Worm (Caenorhabditis elegans) whole organism, L4 larva: ENCODE measurements around the gene lbp-2.

Experiments used
- F49E8.2 ChIP-seq: sonication (generic microtip); optimal IDR thresholded peaks from 2 replicates; lab custom pipeline; 2016; ENCODE audit warnings: missing compliant biosample characterization, mild to moderate bottlenecking, missing genetic modification characterization, borderline replicate concordance
- Y5F2A.4 ChIP-seq: fragments of 200-800 bp; sonication (Bioruptor generic); optimal IDR thresholded peaks from 2 replicates; lab custom pipeline; 2018; ENCODE audit warnings: mild to moderate bottlenecking, missing genetic modification characterization, missing compliant biosample characterization
- ceh-32 ChIP-seq: sonication (generic microtip); optimal IDR thresholded peaks from 2 replicates; lab custom pipeline; 2016; ENCODE audit warnings: mild to moderate bottlenecking, missing genetic modification characterization, missing compliant biosample characterization; ENCODE audit not compliant: poor library complexity
- nhr-48 ChIP-seq: sonication (generic microtip); optimal IDR thresholded peaks from 2 replicates; lab custom pipeline; 2016; ENCODE audit warnings: mild to moderate bottlenecking, missing genetic modification characterization, missing compliant biosample characterization
- nhr-77 ChIP-seq: fragments of 150-350 bp; optimal IDR thresholded peaks from 2 replicates; lab custom pipeline; 2014; ENCODE audit warnings: missing biosample characterization, missing genetic modification characterization
- pqm-1 ChIP-seq: sonication (generic microtip); optimal IDR thresholded peaks from 2 replicates; lab custom pipeline; 2017; ENCODE audit warnings: missing biosample characterization, missing genetic modification characterization
- tra-1 ChIP-seq: fragments of 200-800 bp; sonication (Bioruptor generic); IDR thresholded peaks from 2 replicates; pipeline ENCODE4 v1.3.6; 2022; ENCODE audit warnings: missing genetic modification reagents, missing genetic modification characterization, missing compliant biosample characterization
- zip-2 ChIP-seq: fragments of 150-350 bp; optimal IDR thresholded peaks from 2 replicates; lab custom pipeline; 2014; ENCODE audit warnings: missing biosample characterization, missing genetic modification characterization

DNA sequence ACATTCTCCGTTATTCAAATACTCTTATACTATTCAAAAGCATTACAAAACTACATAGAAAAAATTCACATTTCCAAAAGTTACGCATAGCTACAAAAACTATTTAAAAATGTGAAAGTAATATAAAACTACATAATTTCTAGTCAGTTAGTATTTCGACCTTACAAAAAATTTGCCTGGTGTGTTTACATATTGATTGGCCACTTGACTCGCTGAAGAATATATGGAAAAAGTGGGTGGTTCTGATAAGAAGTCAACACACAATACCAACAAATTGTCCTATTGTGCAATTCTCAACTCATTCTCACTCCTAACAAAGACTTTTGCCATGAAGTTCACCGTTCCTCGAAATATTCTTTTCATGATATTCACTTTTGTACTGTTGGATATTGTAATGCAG, 38.2 kb downstream of the lbp-2 start, which contains the start of gene K09C4.1:
- TF ChIP-seq pqm-1 (no peak), nhr-77 (tag; lab: Kevin White, UChicago) (no peak), F49E8.2 (no peak), ceh-32 (tag; lab: Kevin White, UChicago) (no peak), zip-2 (tag; lab: Kevin White, UChicago) (no peak), Y5F2A.4 (no peak), tra-1 (GFP tag; lab: Robert Waterston, UW) (no peak), nhr-48 (tag; lab: Kevin White, UChicago) (no peak)
